Fruit fly (Drosophila melanogaster) whole organism, embryonic: ENCODE results near the gene eIF3d1.

Source experiments
- Ada2b ChIP-seq: fragments of 200-800 bp; sonication (Bioruptor generic); IDR thresholded peaks from 2 replicates; pipeline ENCODE4 v1.3.6; 2022; ENCODE audit warnings: missing biosample characterization, missing genetic modification characterization
- Adf1 ChIP-seq: fragments of 200-800 bp; sonication (Bioruptor generic); IDR thresholded peaks from 2 replicates; pipeline ENCODE4 v1.3.6; 2022; ENCODE audit warnings: missing biosample characterization, missing genetic modification characterization
- Asciz ChIP-seq: fragments of 200-800 bp; sonication (Bioruptor generic); optimal IDR thresholded peaks from 2 replicates; lab custom pipeline; 2017; ENCODE audit warnings: missing biosample characterization, mild to moderate bottlenecking, missing genetic modification characterization, missing genetic modification reagents
- Atf3 ChIP-seq: fragments of 200-800 bp; sonication (Bioruptor generic); optimal IDR thresholded peaks from 3 replicates; lab custom pipeline; 2016; ENCODE audit warnings: missing biosample characterization, missing genetic modification characterization
- Atf6 ChIP-seq: fragments of 200-800 bp; sonication (Bioruptor generic); IDR thresholded peaks from 2 replicates; pipeline ENCODE4 v1.3.6; 2022; ENCODE audit warnings: missing biosample characterization, missing genetic modification characterization
- Awh ChIP-seq: fragments of 200-800 bp; sonication (Bioruptor generic); IDR thresholded peaks from 2 replicates; pipeline ENCODE4, ENCODE4 v1.3.6; 2022; ENCODE audit warnings: missing biosample characterization, missing genetic modification characterization
- BtbVII ChIP-seq: fragments of 200-800 bp; sonication (Bioruptor generic); optimal IDR thresholded peaks from 3 replicates; lab custom pipeline; 2017; ENCODE audit warnings: missing biosample characterization, mild to moderate bottlenecking, missing genetic modification characterization
- CG10147 ChIP-seq: fragments of 200-800 bp; sonication (Bioruptor generic); optimal IDR thresholded peaks from 2 replicates; lab custom pipeline; 2019; ENCODE audit warnings: missing biosample characterization, mild to moderate bottlenecking, missing genetic modification characterization, moderate library complexity
- CG11085 ChIP-seq: fragments of 200-800 bp; sonication (Bioruptor generic); IDR thresholded peaks from 2 replicates; pipeline ENCODE4 v1.3.6; 2022; ENCODE audit warnings: missing biosample characterization, missing genetic modification characterization
- CG12155 ChIP-seq: fragments of 200-800 bp; sonication (Bioruptor generic); optimal IDR thresholded peaks from 3 replicates; lab custom pipeline; 2016; ENCODE audit warnings: missing biosample characterization, missing genetic modification characterization
- CG12299 ChIP-seq: fragments of 200-800 bp; sonication (Bioruptor generic); optimal IDR thresholded peaks from 2 replicates; lab custom pipeline; 2018; ENCODE audit warnings: missing biosample characterization, mild to moderate bottlenecking, missing genetic modification characterization
- CG13287 ChIP-seq: fragments of 200-800 bp; sonication (Bioruptor generic); IDR thresholded peaks from 2 replicates; pipeline ENCODE4 v1.3.6; 2022; ENCODE audit warnings: missing biosample characterization, missing genetic modification characterization; ENCODE audit not compliant: partially characterized antibody
- CG13424 ChIP-seq: fragments of 200-800 bp; sonication (Bioruptor generic); optimal IDR thresholded peaks from 2 replicates; lab custom pipeline; 2019; ENCODE audit warnings: missing biosample characterization, mild to moderate bottlenecking, missing genetic modification characterization, moderate library complexity
- CG13894 ChIP-seq: fragments of 200-800 bp; sonication (Bioruptor generic); optimal IDR thresholded peaks from 3 replicates; lab custom pipeline; 2018; ENCODE audit warnings: missing biosample characterization, mild to moderate bottlenecking, missing genetic modification characterization, moderate library complexity
- CG14667 ChIP-seq: fragments of 200-800 bp; sonication (Bioruptor generic); IDR thresholded peaks from 2 replicates; pipeline ENCODE4 v1.3.6; 2022; ENCODE audit warnings: missing biosample characterization, missing genetic modification characterization
- CG17361 ChIP-seq: fragments of 200-800 bp; sonication (Bioruptor generic); IDR thresholded peaks from 3 replicates; pipeline ENCODE4 v1.3.6; 2022; ENCODE audit warnings: missing biosample characterization, missing genetic modification characterization
- CG2199 ChIP-seq: fragments of 200-800 bp; sonication (Bioruptor generic); IDR thresholded peaks from 3 replicates; pipeline ENCODE4 v1.3.6; 2022; ENCODE audit warnings: missing biosample characterization, missing genetic modification characterization
- CG2712 ChIP-seq: fragments of 200-800 bp; optimal IDR thresholded peaks from 3 replicates; lab custom pipeline; 2019; ENCODE audit warnings: missing biosample characterization, mild to moderate bottlenecking, missing genetic modification characterization, moderate library complexity
- CG2889 ChIP-seq: fragments of 200-800 bp; sonication (Bioruptor generic); IDR thresholded peaks from 3 replicates; pipeline ENCODE4 v1.3.6; 2022; ENCODE audit warnings: missing biosample characterization, missing genetic modification characterization
- CG7839 ChIP-seq: fragments of 200-800 bp; sonication (Bioruptor generic); optimal IDR thresholded peaks from 3 replicates; lab custom pipeline; 2018; ENCODE audit warnings: missing biosample characterization, mild to moderate bottlenecking, missing genetic modification characterization, moderate library complexity
- CG8924 ChIP-seq: fragments of 200-800 bp; optimal IDR thresholded peaks from 3 replicates; lab custom pipeline; 2019; ENCODE audit warnings: missing biosample characterization, mild to moderate bottlenecking, missing genetic modification characterization, moderate library complexity
- CkIIα-i1 ChIP-seq: fragments of 200-800 bp; sonication (Bioruptor generic); IDR thresholded peaks from 2 replicates; pipeline ENCODE4 v1.3.6; 2022; ENCODE audit warnings: missing biosample characterization, missing genetic modification characterization
- Elba2 ChIP-seq: fragments of 200-800 bp; sonication (Bioruptor generic); optimal IDR thresholded peaks from 3 replicates; lab custom pipeline; 2016; ENCODE audit warnings: missing biosample characterization, missing genetic modification characterization
- GATAe ChIP-seq: fragments of 200-800 bp; sonication (Bioruptor generic); conservative IDR thresholded peaks from 2 replicates; pipeline ENCODE4 v1.3.6; 2022; ENCODE audit warnings: missing biosample characterization, missing genetic modification characterization
- Hand ChIP-seq: fragments of 200-800 bp; sonication (Bioruptor generic); optimal IDR thresholded peaks from 2 replicates; lab custom pipeline; 2017; ENCODE audit warnings: mild to moderate bottlenecking, missing biosample characterization, missing genetic modification reagents, missing genetic modification characterization
- Hmr ChIP-seq: fragments of 200-800 bp; sonication (Bioruptor generic); optimal IDR thresholded peaks from 3 replicates; lab custom pipeline; 2017; ENCODE audit warnings: mild to moderate bottlenecking, missing biosample characterization, missing genetic modification reagents, missing genetic modification characterization
- Lim3 ChIP-seq: fragments of 200-800 bp; sonication (Bioruptor generic); IDR thresholded peaks from 2 replicates; pipeline ENCODE4 v1.3.6; 2022; ENCODE audit warnings: missing biosample characterization, missing genetic modification characterization
- NK7.1 ChIP-seq: fragments of 200-800 bp; sonication (Bioruptor generic); optimal IDR thresholded peaks from 3 replicates; lab custom pipeline; 2016; ENCODE audit warnings: missing biosample characterization, missing genetic modification characterization
- Ptx1 ChIP-seq: fragments of 200-800 bp; sonication (Bioruptor generic); IDR thresholded peaks from 2 replicates; pipeline ENCODE4 v1.3.6; 2022; ENCODE audit warnings: missing biosample characterization, missing genetic modification characterization
- Stat92E ChIP-seq, 3 experiments: fragments of >200 bp in 2 of 3; fragments of 200-800 bp in 1 of 3; sonication (Bioruptor generic) in 1 of 3; optimal IDR thresholded peaks; 2 replicates each; lab custom pipeline; 2017 to 2019; ENCODE audit warnings: missing biosample characterization in 3 of 3, missing genetic modification characterization in 3 of 3, mild to moderate bottlenecking in 1 of 3, moderate library complexity in 1 of 3
- Tbp ChIP-seq: fragments of >200 bp; optimal IDR thresholded peaks from 2 replicates; lab custom pipeline; 2018; ENCODE audit warnings: missing biosample characterization, missing genetic modification characterization
- aop ChIP-seq: fragments of 200-800 bp; sonication (Bioruptor generic); IDR thresholded peaks from 2 replicates; pipeline ENCODE4 v1.3.6; 2022; ENCODE audit warnings: missing biosample characterization, missing genetic modification characterization
- cas ChIP-seq: fragments of 200-800 bp; sonication (Bioruptor generic); IDR thresholded peaks from 2 replicates; pipeline ENCODE4 v1.3.6; 2022; ENCODE audit warnings: missing biosample characterization, missing genetic modification characterization
- crol ChIP-seq: fragments of 200-800 bp; sonication (Bioruptor generic); IDR thresholded peaks from 2 replicates; pipeline ENCODE4 v1.3.6; 2022; ENCODE audit warnings: missing biosample characterization, missing genetic modification characterization
- danr ChIP-seq: fragments of 200-800 bp; sonication (Bioruptor generic); IDR thresholded peaks from 2 replicates; pipeline ENCODE4 v1.3.6; 2022; ENCODE audit warnings: missing biosample characterization, missing genetic modification characterization
- dati ChIP-seq: fragments of 200-800 bp; sonication (Bioruptor generic); IDR thresholded peaks from 2 replicates; pipeline ENCODE4 v1.3.6; 2022; ENCODE audit warnings: missing biosample characterization, missing genetic modification characterization
- ems ChIP-seq: fragments of 200-800 bp; sonication (Bioruptor generic); optimal IDR thresholded peaks from 3 replicates; lab custom pipeline; 2016; ENCODE audit warnings: missing biosample characterization, missing genetic modification characterization
- en ChIP-seq: fragments of 200-800 bp; sonication (Bioruptor generic); optimal IDR thresholded peaks from 2 replicates; lab custom pipeline; 2016; ENCODE audit warnings: missing biosample characterization, missing genetic modification characterization
- ham ChIP-seq: fragments of 200-800 bp; sonication (Bioruptor generic); IDR thresholded peaks from 2 replicates; pipeline ENCODE4 v1.3.6; 2022; ENCODE audit warnings: missing biosample characterization, missing genetic modification characterization
- odd ChIP-seq: fragments of 200-800 bp; sonication (Bioruptor generic); optimal IDR thresholded peaks from 2 replicates; lab custom pipeline; 2017; ENCODE audit warnings: missing biosample characterization, mild to moderate bottlenecking, missing genetic modification characterization
- repo ChIP-seq: fragments of 200-800 bp; sonication (Bioruptor generic); optimal IDR thresholded peaks from 2 replicates; lab custom pipeline; 2016; ENCODE audit warnings: missing biosample characterization, missing genetic modification characterization
- scrt ChIP-seq: fragments of 200-800 bp; sonication (Bioruptor generic); optimal IDR thresholded peaks from 2 replicates; lab custom pipeline; 2018; ENCODE audit warnings: missing biosample characterization, mild to moderate bottlenecking, missing genetic modification characterization, moderate library complexity
- seq ChIP-seq: fragments of 200-800 bp; sonication (Bioruptor generic); IDR thresholded peaks from 2 replicates; pipeline ENCODE4 v1.3.6; 2022; ENCODE audit warnings: missing biosample characterization, missing genetic modification characterization
- sisA ChIP-seq: fragments of 200-800 bp; sonication (Bioruptor generic); IDR thresholded peaks from 2 replicates; pipeline ENCODE4 v1.3.6; 2022; ENCODE audit warnings: missing biosample characterization, missing genetic modification characterization
- stwl ChIP-seq: fragments of 200-800 bp; sonication (Bioruptor generic); optimal IDR thresholded peaks from 3 replicates; lab custom pipeline; 2018; ENCODE audit warnings: missing biosample characterization, mild to moderate bottlenecking, missing genetic modification characterization, moderate library complexity
- tll ChIP-seq, 2 experiments: fragments of 200-800 bp in 1 of 2; fragments of >200 bp in 1 of 2; sonication (Bioruptor generic) in 1 of 2; optimal IDR thresholded peaks; 2 replicates each; lab custom pipeline; 2017 to 2019; ENCODE audit warnings: missing biosample characterization in 2 of 2, missing genetic modification characterization in 2 of 2, mild to moderate bottlenecking in 1 of 2, moderate library complexity in 1 of 2
- trem ChIP-seq: fragments of 200-800 bp; optimal IDR thresholded peaks from 3 replicates; lab custom pipeline; 2019; ENCODE audit warnings: missing biosample characterization, mild to moderate bottlenecking, missing genetic modification characterization, moderate library complexity
- trh ChIP-seq: fragments of 200-800 bp; sonication (Bioruptor generic); optimal IDR thresholded peaks from 2 replicates; lab custom pipeline; 2016; ENCODE audit warnings: missing biosample characterization, missing genetic modification characterization
- zfh1 ChIP-seq: fragments of 200-800 bp; sonication (Bioruptor generic); IDR thresholded peaks from 3 replicates; pipeline ENCODE4 v1.3.6; 2022; ENCODE audit warnings: missing biosample characterization, missing genetic modification characterization

The eIF3d1 gene

dm6 chr3R:23669401-23670216, 10.2 kb upstream of the eIF3d1 start, which contains the start of gene CG31145 (continued):
- TF ChIP-seq zfh1 (GFP tag; lab: Robert Waterston, UW) = peak; percentile 99
- peak; percentile 87 for TF ChIP-seq Elba2 (GFP tag; lab: Kevin White, UChicago)
- peak; percentile 99 for TF ChIP-seq en
- TF ChIP-seq tll (GFP tag; optimal IDR thresholded peaks at IDR 0.05; lab: Kevin White, UChicago) = peak; percentile 65 to 79
- TF ChIP-seq stwl (tag; lab: Kevin White, UChicago) = peak; percentile 31
- TF ChIP-seq aop (GFP tag; lab: Robert Waterston, UW) = peak; percentile 86
- peak; percentile 99 for TF ChIP-seq scrt (GFP tag; lab: Kevin White, UChicago)
- TF ChIP-seq trem (tag; lab: Kevin White, UChicago) = peak; percentile 97
- TF ChIP-seq trh = peak; percentile 99
- TF ChIP-seq crol (GFP tag; lab: Robert Waterston, UW) = peak; percentile 73
- peak; percentile 96 for TF ChIP-seq cas (GFP tag; lab: Robert Waterston, UW)
- TF ChIP-seq seq = peak; percentile 99
- TF ChIP-seq repo (GFP tag; lab: Kevin White, UChicago) = peak; percentile 99
- TF ChIP-seq CG17361 (GFP tag; lab: Robert Waterston, UW) = peak; percentile 100
- TF ChIP-seq Tbp (GFP tag; lab: Kevin White, UChicago) = no peak
- peak; percentile 99 for TF ChIP-seq Atf3 (GFP tag; lab: Kevin White, UChicago)
- TF ChIP-seq CG11085 (GFP tag; lab: Robert Waterston, UW) = peak; percentile 97
- TF ChIP-seq CG2889 (GFP tag; lab: Robert Waterston, UW) = peak; percentile 98
- peak; percentile 99 for TF ChIP-seq CG2712
- TF ChIP-seq CG7839 (tag; lab: Kevin White, UChicago) = peak; percentile 100
- TF ChIP-seq CG12155 (GFP tag; lab: Kevin White, UChicago) = peak; percentile 99
- TF ChIP-seq Asciz (GFP tag; lab: Kevin White, UChicago) = peak; percentile 100
- TF ChIP-seq Hand (GFP tag; lab: Kevin White, UChicago) = peak; percentile 99
- TF ChIP-seq BtbVII (GFP tag; lab: Kevin White, UChicago) = peak; percentile 99
- TF ChIP-seq Ada2b = peak; percentile 98
- TF ChIP-seq CG8924 (tag; lab: Kevin White, UChicago) = peak; percentile 100
- TF ChIP-seq Awh = peak; percentile 98
- TF ChIP-seq Ptx1 (GFP tag; lab: Robert Waterston, UW) = peak; percentile 99
- peak; percentile 99 for TF ChIP-seq GATAe (GFP tag; lab: Robert Waterston, UW)
- peak; percentile 99 for TF ChIP-seq NK7.1 (GFP tag; lab: Kevin White, UChicago)
- TF ChIP-seq CG12299 (tag; lab: Kevin White, UChicago) = peak; percentile 99
- TF ChIP-seq odd = peak; percentile 100
- peak; percentile 99 for TF ChIP-seq danr (GFP tag; lab: Robert Waterston, UW)
- peak; percentile 99 for TF ChIP-seq CG2199 (GFP tag; lab: Robert Waterston, UW)
- TF ChIP-seq Lim3 (GFP tag; lab: Robert Waterston, UW) = peak; percentile 98
- peak; percentile 94 for TF ChIP-seq dati
- peak; percentile 98 for TF ChIP-seq CG13894
- peak; percentile 99 for TF ChIP-seq sisA (GFP tag; lab: Robert Waterston, UW)
- TF ChIP-seq Adf1 = peak; percentile 97
- peak; percentile 100 for TF ChIP-seq Atf6 (GFP tag; lab: Robert Waterston, UW)
- TF ChIP-seq CG13424 (tag; lab: Kevin White, UChicago) = peak; percentile 100
- peak in 1 of 3 experiments; percentile 94 for TF ChIP-seq Stat92E (GFP tag; optimal IDR thresholded peaks at IDR 0.05; lab: Kevin White, UChicago)
- peak; percentile 98 for TF ChIP-seq CG14667 (GFP tag; lab: Robert Waterston, UW)
- TF ChIP-seq CG10147 (GFP tag; lab: Kevin White, UChicago) = peak; percentile 99
- peak; percentile 99 for TF ChIP-seq ham
- TF ChIP-seq Hmr = peak; percentile 100
- peak; percentile 99 for TF ChIP-seq ems (GFP tag; lab: Kevin White, UChicago)
- peak; percentile 7; the same call in 1 of the 2 replicates for TF ChIP-seq CG13287
- peak; percentile 92 for TF ChIP-seq CkIIα-i1 (GFP tag; lab: Robert Waterston, UW)
